Fruit fly (Drosophila melanogaster) whole organism, prepupa: ENCODE results near the gene Cp16.

Experiments
- CG10669 ChIP-seq: fragments of 200-800 bp; sonication (Bioruptor generic); optimal IDR thresholded peaks from 3 replicates; lab custom pipeline; 2018; ENCODE audit warnings: missing biosample characterization, mild to moderate bottlenecking, missing genetic modification characterization, moderate library complexity
- CG11902 ChIP-seq: fragments of 200-800 bp; sonication (Bioruptor generic); optimal IDR thresholded peaks from 3 replicates; lab custom pipeline; 2016; ENCODE audit warnings: missing biosample characterization, missing genetic modification characterization
- CG34406 ChIP-seq: fragments of 200-800 bp; sonication (Bioruptor generic); optimal IDR thresholded peaks from 3 replicates; lab custom pipeline; 2016; ENCODE audit warnings: missing biosample characterization, missing genetic modification characterization
- CG6854 ChIP-seq: fragments of 200-800 bp; sonication (Bioruptor generic); optimal IDR thresholded peaks from 2 replicates; lab custom pipeline; 2017; ENCODE audit warnings: missing biosample characterization, mild to moderate bottlenecking, missing genetic modification characterization
- Ets96B ChIP-seq: fragments of 200-800 bp; optimal IDR thresholded peaks from 2 replicates; lab custom pipeline; 2019; ENCODE audit warnings: missing biosample characterization, mild to moderate bottlenecking, missing genetic modification characterization, moderate library complexity
- Hr38 ChIP-seq: sonication (Bioruptor generic); optimal IDR thresholded peaks from 2 replicates; lab custom pipeline; 2016; ENCODE audit warnings: missing biosample characterization, missing genetic modification characterization
- Hr4 ChIP-seq: fragments of 200-800 bp; sonication (Bioruptor generic); optimal IDR thresholded peaks from 3 replicates; lab custom pipeline; 2016; ENCODE audit warnings: missing biosample characterization, missing genetic modification characterization
- esn ChIP-seq: fragments of 200-800 bp; sonication (Bioruptor generic); optimal IDR thresholded peaks from 2 replicates; lab custom pipeline; 2016; ENCODE audit warnings: missing biosample characterization, mild to moderate bottlenecking, missing genetic modification characterization, moderate library complexity

dm6 chr3L:8777313-8777924 is 45.7 kb downstream of the Cp16 start:
- TF ChIP-seq CG10669 (GFP tag; lab: Kevin White, UChicago) (no peak), CG11902 (no peak), Ets96B (tag; lab: Kevin White, UChicago) (no peak), Hr4 (GFP tag; lab: Kevin White, UChicago) (no peak), CG34406 (peak; percentile 19), CG6854 (no peak), Hr38 (no peak), esn (peak; percentile 61)
